Worm (Caenorhabditis elegans): ENCODE results near the gene T11F9.21.
A peak's percentile ranks its signal among the peaks of the same experiment; 100 is the strongest.

T11F9.21 gene

DNA sequence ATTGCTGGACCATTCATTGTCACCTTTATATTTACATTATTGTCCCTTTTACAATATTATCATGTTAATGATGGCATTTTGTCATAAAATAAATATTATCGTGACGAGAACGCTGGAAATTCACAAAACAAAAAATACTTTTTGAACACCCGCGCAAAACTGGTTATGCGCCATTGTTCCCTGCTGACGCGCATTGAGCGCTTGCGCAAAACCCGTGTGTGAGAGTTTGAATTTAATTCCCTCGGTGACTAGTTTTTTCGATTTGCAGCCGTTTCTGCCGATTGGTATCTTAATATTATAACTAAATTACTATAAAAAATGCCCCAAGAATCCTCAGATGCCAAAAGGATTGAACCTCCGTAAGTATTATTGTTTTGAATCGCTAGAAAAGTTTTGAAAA lies 28.9 kb downstream of the T11F9.21 start, which contains the start of gene pafo-1 (continued):
- TF ChIP-seq elt-2 (tag; optimal IDR thresholded peaks at IDR 0.05): peak; percentile 52
- TF ChIP-seq lin-39 (tag; optimal IDR thresholded peaks at IDR 0.05): peak; percentile 74
- TF ChIP-seq ZK546.5 (tag; optimal IDR thresholded peaks at IDR 0.05): no peak
- no peak for TF ChIP-seq nhr-67 (tag; optimal IDR thresholded peaks at IDR 0.05)
- TF ChIP-seq ceh-16 (tag; optimal IDR thresholded peaks at IDR 0.05): peak; percentile 26
- no peak for TF ChIP-seq ztf-11 (tag; optimal IDR thresholded peaks at IDR 0.05)
- peak; percentile 66 for TF ChIP-seq nhr-25 (tag; optimal IDR thresholded peaks at IDR 0.05)
- TF ChIP-seq nhr-76 (tag; optimal IDR thresholded peaks at IDR 0.05): no peak

DNA sequence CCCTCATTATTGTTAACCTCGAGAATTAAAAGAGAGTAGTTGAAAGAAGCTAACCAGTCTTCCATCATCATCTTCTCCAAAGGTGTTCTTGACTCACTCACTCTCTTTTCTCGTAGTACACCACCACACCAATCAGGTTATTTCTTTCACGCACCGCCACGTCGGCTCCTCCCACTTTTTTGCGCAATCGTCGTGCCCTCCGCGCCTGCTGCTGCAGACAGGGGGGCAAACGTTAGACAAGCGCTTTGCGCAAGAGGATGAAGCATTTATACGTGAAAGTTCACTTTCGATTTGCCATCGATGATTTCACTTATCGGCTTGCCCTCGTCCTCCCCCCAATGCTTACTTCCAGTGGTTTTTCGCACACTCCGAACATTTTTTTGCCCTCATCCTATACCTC lies 32.8 kb downstream of the T11F9.21 start:
- TF ChIP-seq nhr-25 (tag; optimal IDR thresholded peaks at IDR 0.05) (peak; percentile 73), nfya-1 (tag; optimal IDR thresholded peaks at IDR 0.05; ENCODE audit: insufficient read depth) (peak; percentile 61), ceh-82 (tag; optimal IDR thresholded peaks at IDR 0.05) (no peak)

DNA sequence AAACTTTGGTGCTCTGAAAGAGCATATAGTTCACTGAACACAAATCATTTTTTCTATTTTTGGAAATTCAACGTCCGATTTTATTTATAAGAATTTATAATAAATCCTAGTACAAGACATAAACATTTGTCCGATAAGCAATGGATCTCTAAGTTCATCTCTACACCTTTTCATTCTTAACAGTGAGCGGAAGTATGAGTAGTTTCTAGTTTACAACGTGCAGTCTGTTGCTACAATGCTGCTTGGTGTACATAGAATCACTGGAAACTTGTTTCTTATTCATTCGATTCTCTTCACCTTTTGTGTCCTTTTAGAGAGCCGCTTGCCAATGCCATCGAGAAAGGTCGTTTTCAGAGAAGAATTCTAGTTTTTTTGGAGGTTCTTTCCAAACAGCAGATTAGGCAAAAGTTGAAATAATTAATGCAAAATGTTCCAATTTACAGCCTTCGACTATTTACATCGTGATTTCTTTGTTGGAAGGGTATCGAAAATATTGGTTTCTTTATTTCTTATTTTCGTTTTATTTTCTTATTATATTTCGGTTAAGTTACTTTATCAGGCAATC lies 34.5 kb downstream of the T11F9.21 start:
- TF ChIP-seq nhr-25 (tag; optimal IDR thresholded peaks at IDR 0.05): peak; percentile 65
- no peak for TF ChIP-seq nhr-11 (tag; optimal IDR thresholded peaks at IDR 0.05)

DNA sequence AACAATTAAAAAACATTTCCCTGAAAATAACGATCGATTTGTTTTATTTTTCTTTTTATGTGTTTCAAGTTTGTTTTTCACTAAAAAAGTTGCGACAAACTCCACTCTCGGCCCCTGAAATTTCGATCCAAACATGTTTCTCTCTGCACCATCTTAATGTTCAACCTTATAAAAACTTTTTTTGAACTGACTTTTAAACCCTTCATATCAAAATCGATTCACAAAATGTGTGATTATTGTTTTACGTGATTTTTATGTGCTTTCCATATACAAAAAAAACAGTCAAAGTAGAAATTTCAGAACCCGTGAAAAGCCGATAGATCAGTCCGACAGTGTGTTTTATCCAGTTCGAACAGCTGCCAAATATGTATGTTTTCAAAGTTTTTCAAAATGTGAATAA lies 35.0 kb downstream of the T11F9.21 start, which contains the start of gene ccch-1:
ccch-1 (plus strand) TSS at position 301 of the 400 bp plus-strand sequence.
- TF ChIP-seq jun-1 (tag; optimal IDR thresholded peaks at IDR 0.05): no peak
- no peak for TF ChIP-seq mml-1 (tag; optimal IDR thresholded peaks at IDR 0.05)
- TF ChIP-seq unc-62 (GFP tag; optimal IDR thresholded peaks at IDR 0.05): no peak
- no peak for TF ChIP-seq nhr-76 (tag; optimal IDR thresholded peaks at IDR 0.05)
- TF ChIP-seq aly-2 (tag; optimal IDR thresholded peaks at IDR 0.05): no peak
- TF ChIP-seq lin-39 (tag; optimal IDR thresholded peaks at IDR 0.05): no peak
- TF ChIP-seq ceh-82 (tag; optimal IDR thresholded peaks at IDR 0.05): no peak
- TF ChIP-seq elt-1 (tag; optimal IDR thresholded peaks at IDR 0.05): no peak
- TF ChIP-seq hmg-11 (tag; optimal IDR thresholded peaks at IDR 0.05): no peak
- no peak for TF ChIP-seq mdl-1 (tag; optimal IDR thresholded peaks at IDR 0.05)
- no peak for TF ChIP-seq tbx-2 (tag; optimal IDR thresholded peaks at IDR 0.05)
- no peak for TF ChIP-seq nhr-28 (tag; optimal IDR thresholded peaks at IDR 0.05)
- TF ChIP-seq R02D3.7 (tag; optimal IDR thresholded peaks at IDR 0.05): no peak
- no peak for TF ChIP-seq nhr-237 (tag; optimal IDR thresholded peaks at IDR 0.05)
- TF ChIP-seq ceh-28 (tag; optimal IDR thresholded peaks at IDR 0.05): no peak

DNA sequence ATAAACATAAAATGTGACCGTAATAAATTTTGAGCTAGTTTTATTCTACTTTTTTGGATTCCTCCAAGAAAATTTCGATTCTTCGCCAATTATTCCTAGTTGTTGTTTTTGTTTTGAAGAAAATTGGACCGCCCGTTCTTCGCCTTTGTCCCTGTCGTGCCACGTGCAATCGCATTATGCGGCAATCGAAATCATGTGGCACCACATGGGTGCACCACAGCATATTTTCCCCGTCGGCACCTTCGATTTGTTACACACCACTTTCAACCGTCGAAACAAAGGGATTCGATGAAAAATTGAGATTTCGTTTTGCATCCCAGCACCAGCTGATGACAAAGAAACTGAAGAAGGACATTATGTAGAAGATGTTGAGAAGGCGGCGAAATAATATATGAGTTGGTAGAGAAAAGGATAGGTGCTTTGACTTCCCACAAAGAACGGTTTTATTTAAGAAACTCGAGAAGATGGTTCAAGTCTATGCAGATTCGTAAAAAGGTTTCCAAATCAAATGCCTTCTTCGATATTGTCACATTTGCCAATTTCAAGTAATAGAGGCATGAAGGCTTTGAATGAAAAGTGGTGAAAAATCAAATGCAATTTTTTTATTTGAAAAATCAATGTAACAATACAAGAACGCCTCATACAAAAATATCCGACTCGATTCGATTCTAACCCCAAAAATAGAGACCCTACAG lies 36.2 kb downstream of the T11F9.21 start:
- TF ChIP-seq daf-12 (tag; optimal IDR thresholded peaks at IDR 0.05): no peak
- peak; percentile 0 for TF ChIP-seq nhr-25 (tag; optimal IDR thresholded peaks at IDR 0.05)

DNA sequence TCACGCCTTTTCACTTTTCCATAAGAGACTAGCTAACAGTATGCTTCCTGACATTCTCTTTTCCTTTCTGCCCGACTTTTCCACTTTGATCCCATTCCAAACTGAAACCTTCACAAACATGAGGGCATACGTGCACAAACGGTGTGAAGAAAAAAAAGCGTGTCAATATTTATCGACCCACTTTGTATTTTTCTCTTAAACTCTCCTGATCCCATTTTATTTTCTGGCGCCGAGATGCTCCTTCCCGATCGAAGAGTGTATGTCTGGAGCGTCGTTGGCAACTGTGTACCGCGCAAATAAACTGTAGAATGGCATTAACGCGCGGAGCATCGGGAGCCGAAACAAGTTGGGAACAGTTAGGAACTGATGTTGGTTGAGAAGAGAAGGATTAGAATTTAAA lies 37.0 kb downstream of the T11F9.21 start:
- TF ChIP-seq ztf-11 (tag; optimal IDR thresholded peaks at IDR 0.05): no peak
- peak; percentile 99 for TF ChIP-seq pha-4 (tag; optimal IDR thresholded peaks at IDR 0.05)

DNA sequence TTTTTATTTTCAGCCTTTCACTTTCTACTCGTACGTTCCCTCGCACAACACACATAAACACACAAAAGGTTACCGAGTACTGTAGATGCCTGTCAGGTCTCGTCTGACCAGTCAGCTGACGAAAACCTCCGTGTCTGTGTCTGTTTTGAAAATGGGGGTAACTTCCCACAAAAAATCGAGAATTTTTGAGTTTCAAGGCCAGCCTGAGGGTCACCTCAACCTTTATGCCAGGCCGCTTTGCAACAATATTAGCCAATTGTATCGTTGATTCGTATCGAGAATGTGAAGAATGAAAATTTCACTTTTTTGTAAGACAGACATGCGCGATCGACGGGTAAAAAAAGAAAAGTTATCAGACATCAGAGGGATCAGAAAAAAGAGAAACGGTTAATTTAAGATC lies 38.5 kb downstream of the T11F9.21 start:
- no peak for TF ChIP-seq ama-1 (optimal IDR thresholded peaks at IDR 0.05)
- no peak for TF ChIP-seq unc-62 (GFP tag; optimal IDR thresholded peaks at IDR 0.05)
- TF ChIP-seq egl-5 (tag; optimal IDR thresholded peaks at IDR 0.05): no peak
- TF ChIP-seq ztf-4 (tag; optimal IDR thresholded peaks at IDR 0.05): no peak
- no peak for TF ChIP-seq nhr-11 (tag; optimal IDR thresholded peaks at IDR 0.05)
- peak; percentile 29 for TF ChIP-seq elt-1 (tag; optimal IDR thresholded peaks at IDR 0.05)
- no peak for TF ChIP-seq ceh-16 (tag; optimal IDR thresholded peaks at IDR 0.05)
- TF ChIP-seq ceh-9 (tag; optimal IDR thresholded peaks at IDR 0.05): no peak
- no peak for TF ChIP-seq sea-2 (GFP tag; optimal IDR thresholded peaks at IDR 0.05)
- peak; percentile 1 for TF ChIP-seq tbx-2 (tag; optimal IDR thresholded peaks at IDR 0.05)
- no peak for TF ChIP-seq mml-1 (tag; optimal IDR thresholded peaks at IDR 0.05)
- TF ChIP-seq nfya-1 (tag; optimal IDR thresholded peaks at IDR 0.05; ENCODE audit: insufficient read depth): peak; percentile 1
- no peak for TF ChIP-seq fos-1 (tag; optimal IDR thresholded peaks at IDR 0.05)
- TF ChIP-seq elt-2 (tag; optimal IDR thresholded peaks at IDR 0.05): no peak
- no peak for TF ChIP-seq jun-1 (tag; optimal IDR thresholded peaks at IDR 0.05)
- TF ChIP-seq aly-2 (tag; optimal IDR thresholded peaks at IDR 0.05): no peak
- no peak for TF ChIP-seq mdl-1 (tag; optimal IDR thresholded peaks at IDR 0.05)
- TF ChIP-seq fkh-10 (GFP tag; optimal IDR thresholded peaks at IDR 0.05): no peak
- TF ChIP-seq lin-39 (tag; optimal IDR thresholded peaks at IDR 0.05): no peak
- TF ChIP-seq nhr-43 (tag; optimal IDR thresholded peaks at IDR 0.05; ENCODE audit: poor library complexity, severe bottlenecking): peak; percentile 10
- peak; percentile 6 for TF ChIP-seq R02D3.7 (tag; optimal IDR thresholded peaks at IDR 0.05)
- TF ChIP-seq pha-4 (tag; optimal IDR thresholded peaks at IDR 0.05): peak; percentile 48
- TF ChIP-seq ceh-82 (tag; optimal IDR thresholded peaks at IDR 0.05): no peak
- no peak for TF ChIP-seq nhr-237 (tag; optimal IDR thresholded peaks at IDR 0.05)
- TF ChIP-seq nhr-23 (tag; optimal IDR thresholded peaks at IDR 0.05): peak; percentile 66
- peak; percentile 97 for TF ChIP-seq nhr-25 (tag; optimal IDR thresholded peaks at IDR 0.05)
